Fruit fly (Drosophila melanogaster): ENCODE measurements around the gene Tango10.

Gene Tango10

dm6 chrX:11715263-11715659 is 4.8 kb upstream of the Tango10 start, which contains the start of gene Amun (continued):
- TF ChIP-seq Spps (tag; optimal IDR thresholded peaks at IDR 0.05) (no peak), CG32767 (GFP tag; IDR thresholded peaks at IDR 0.05) (no peak), CG2202 (tag; optimal IDR thresholded peaks at IDR 0.05) (no peak), CG18476 (GFP tag; optimal IDR thresholded peaks at IDR 0.05) (no peak), al (GFP tag; IDR thresholded peaks at IDR 0.05) (peak; percentile 54), oc (tag; optimal IDR thresholded peaks at IDR 0.05) (no peak), ATbp (GFP tag; optimal IDR thresholded peaks at IDR 0.05) (no peak), CG11695 (GFP tag; IDR thresholded peaks at IDR 0.05) (no peak), HLH4C (GFP tag; IDR thresholded peaks at IDR 0.05; ENCODE audit: partially characterized antibody) (no peak), pita (GFP tag; optimal IDR thresholded peaks at IDR 0.05) (no peak), sqz (GFP tag; optimal IDR thresholded peaks at IDR 0.05) (no peak), CG10366 (GFP tag; IDR thresholded peaks at IDR 0.05) (no peak), CG1603 (tag; optimal IDR thresholded peaks at IDR 0.05) (no peak), CG34422 (GFP tag; IDR thresholded peaks at IDR 0.05) (0 out of 3 replicates have a peak, but pooled peaks have one; percentile 17), Hand (GFP tag; optimal IDR thresholded peaks at IDR 0.05) (no peak), aop (GFP tag; IDR thresholded peaks at IDR 0.05) (no peak), CG6689 (GFP tag; IDR thresholded peaks at IDR 0.05) (no peak), vvl (GFP tag; IDR thresholded peaks at IDR 0.05) (peak; percentile 14; the same call in 1 of the 2 replicates), pnt (GFP tag; optimal IDR thresholded peaks at IDR 0.05) (no peak), sim (GFP tag; IDR thresholded peaks at IDR 0.05) (no peak), gsb-n (tag; optimal IDR thresholded peaks at IDR 0.05) (no peak), Mes4 (GFP tag; optimal IDR thresholded peaks at IDR 0.05) (no peak), HmgD (GFP tag; optimal IDR thresholded peaks at IDR 0.05) (no peak), chif (GFP tag; optimal IDR thresholded peaks at IDR 0.05) (no peak), Abd-B (GFP tag; optimal IDR thresholded peaks at IDR 0.05) (no peak), kay (GFP tag; optimal IDR thresholded peaks at IDR 0.05) (no peak), CG10654 (GFP tag; optimal IDR thresholded peaks at IDR 0.05) (no peak), Aef1 (GFP tag; IDR thresholded peaks at IDR 0.05) (peak; percentile 21; the same call in 1 of the 3 replicates), Dll (GFP tag; IDR thresholded peaks at IDR 0.05; ENCODE audit: partially characterized antibody) (no peak), CG16779 (GFP tag; IDR thresholded peaks at IDR 0.05) (0 out of 2 replicates have a peak, but pooled peaks have one; percentile 42), CG4282 (GFP tag; optimal IDR thresholded peaks at IDR 0.05) (no peak), Hsf (GFP tag; optimal IDR thresholded peaks at IDR 0.05) (peak; percentile 25), bsh (GFP tag; optimal IDR thresholded peaks at IDR 0.05) (peak in 1 of 2 experiments; percentile 2), NFAT (GFP tag; IDR thresholded peaks at IDR 0.05) (peak; percentile 72), Trl (optimal IDR thresholded peaks at IDR 0.05) (no peak), Trl (GFP tag; optimal IDR thresholded peaks at IDR 0.05) (no peak), twi (tag; optimal IDR thresholded peaks at IDR 0.05) (no peak), Oli (tag; optimal IDR thresholded peaks at IDR 0.05) (no peak), Dip2 (GFP tag; IDR thresholded peaks at IDR 0.05) (no peak), CG3281 (GFP tag; optimal IDR thresholded peaks at IDR 0.05) (peak; percentile 36), ftz-f1 (GFP tag; optimal IDR thresholded peaks at IDR 0.05) (no peak), fd102C (GFP tag; optimal IDR thresholded peaks at IDR 0.05) (no peak), Fer3 (tag; optimal IDR thresholded peaks at IDR 0.05) (peak; percentile 27), gcm2 (GFP tag; optimal IDR thresholded peaks at IDR 0.05) (no peak), E2f1 (GFP tag; IDR thresholded peaks at IDR 0.05) (no peak), Nf-YB (GFP tag; optimal IDR thresholded peaks at IDR 0.05) (no peak), Myb (GFP tag; optimal IDR thresholded peaks at IDR 0.05) (no peak), slou (GFP tag; optimal IDR thresholded peaks at IDR 0.05) (peak; percentile 42), CG4707 (GFP tag; optimal IDR thresholded peaks at IDR 0.05) (no peak), CG17802 (tag; optimal IDR thresholded peaks at IDR 0.05) (peak; percentile 7), Lim3 (GFP tag; IDR thresholded peaks at IDR 0.05) (no peak), CG11696 (GFP tag; IDR thresholded peaks at IDR 0.05) (no peak), az2 (GFP tag; optimal IDR thresholded peaks at IDR 0.05) (no peak)
